Worm (Caenorhabditis elegans): Measurements from ENCODE around the gene fbxa-219.

- TF ChIP-seq B0310.2 (tag; optimal IDR thresholded peaks at IDR 0.05) (no peak), ama-1 (optimal IDR thresholded peaks at IDR 0.05) (no peak), tbx-37 (GFP tag; conservative IDR thresholded peaks at IDR 0.05) (no peak)
These were observed 8.9 kb upstream of the fbxa-219 start, which contains the start of gene Y54F10BM.3 for ce11 chrIII:2281975-2282957.
